Worm (Caenorhabditis elegans) whole organism, late embryonic: ENCODE data around the gene F42G8.8.
A peak's percentile ranks its signal among the peaks of the same experiment; 100 is the strongest.

ENCODE experiments used
- C08G9.2 ChIP-seq: sonication (generic microtip); optimal IDR thresholded peaks from 2 replicates; lab custom pipeline; 2016; ENCODE audit warnings: mild to moderate bottlenecking, missing genetic modification characterization, moderate library complexity, missing compliant biosample characterization
- F13H6.1 ChIP-seq: sonication (generic microtip); optimal IDR thresholded peaks from 2 replicates; lab custom pipeline; 2016; ENCODE audit warnings: missing genetic modification characterization, missing compliant biosample characterization
- K09A11.1 ChIP-seq: sonication (generic microtip); optimal IDR thresholded peaks from 2 replicates; lab custom pipeline; 2017; ENCODE audit warnings: antibody characterized with exemption, mild to moderate bottlenecking, missing genetic modification characterization, missing compliant biosample characterization; ENCODE audit not compliant: insufficient read depth
- ahr-1 ChIP-seq: sonication (generic microtip); optimal IDR thresholded peaks from 2 replicates; lab custom pipeline; 2016; ENCODE audit warnings: missing genetic modification characterization, missing compliant biosample characterization
- ama-1 ChIP-seq: fragments of 150-350 bp; optimal IDR thresholded peaks from 2 replicates; lab custom pipeline; 2014
- ceh-14 ChIP-seq: sonication (generic microtip); optimal IDR thresholded peaks from 2 replicates; lab custom pipeline; 2016; ENCODE audit warnings: missing genotype, missing genetic modification characterization, missing compliant biosample characterization
- ceh-19 ChIP-seq: fragments of 200-800 bp; sonication (Bioruptor generic); optimal IDR thresholded peaks from 2 replicates; lab custom pipeline; 2018; ENCODE audit warnings: mild to moderate bottlenecking, missing genetic modification characterization, missing compliant biosample characterization
- ceh-30 ChIP-seq: fragments of 150-350 bp; optimal IDR thresholded peaks from 2 replicates; lab custom pipeline; 2014; ENCODE audit warnings: missing biosample characterization, missing genetic modification characterization
- ceh-31 ChIP-seq: sonication (generic microtip); optimal IDR thresholded peaks from 2 replicates; lab custom pipeline; 2016; ENCODE audit warnings: missing genetic modification characterization, missing compliant biosample characterization
- ceh-48 ChIP-seq: sonication (generic microtip); optimal IDR thresholded peaks from 2 replicates; lab custom pipeline; 2016; ENCODE audit warnings: missing genetic modification characterization, inconsistent platforms, missing compliant biosample characterization
- ceh-6 ChIP-seq: fragments of 200-800 bp; sonication (Bioruptor generic); optimal IDR thresholded peaks from 2 replicates; lab custom pipeline; 2018; ENCODE audit warnings: mild to moderate bottlenecking, missing genetic modification characterization, missing compliant biosample characterization
- ceh-9 ChIP-seq: sonication (generic microtip); optimal IDR thresholded peaks from 2 replicates; lab custom pipeline; 2016; ENCODE audit warnings: mild to moderate bottlenecking, missing genetic modification characterization, inconsistent platforms, missing compliant biosample characterization
- che-1 ChIP-seq: sonication (generic microtip); optimal IDR thresholded peaks from 2 replicates; lab custom pipeline; 2016; ENCODE audit warnings: mild to moderate bottlenecking, missing genetic modification characterization, missing compliant biosample characterization
- elt-2 ChIP-seq: sonication (generic microtip); optimal IDR thresholded peaks from 2 replicates; lab custom pipeline; 2016; ENCODE audit warnings: missing genetic modification reagents, missing genetic modification characterization, missing compliant biosample characterization
- ets-4 ChIP-seq: sonication (generic microtip); optimal IDR thresholded peaks from 2 replicates; lab custom pipeline; 2016; ENCODE audit warnings: missing genetic modification characterization, missing compliant biosample characterization
- gmeb-2 ChIP-seq: sonication (generic microtip); optimal IDR thresholded peaks from 2 replicates; lab custom pipeline; 2016; ENCODE audit warnings: missing genetic modification characterization, inconsistent platforms, missing compliant biosample characterization
- hlh-30 ChIP-seq: sonication (generic microtip); optimal IDR thresholded peaks from 2 replicates; lab custom pipeline; 2017; ENCODE audit warnings: antibody characterized with exemption, missing genetic modification characterization, missing compliant biosample characterization; ENCODE audit not compliant: insufficient read depth
- hlh-6 ChIP-seq: sonication (generic microtip); optimal IDR thresholded peaks from 2 replicates; lab custom pipeline; 2016; ENCODE audit warnings: missing genotype, missing genetic modification characterization, missing compliant biosample characterization
- lim-6 ChIP-seq: sonication (generic microtip); optimal IDR thresholded peaks from 2 replicates; lab custom pipeline; 2016; ENCODE audit warnings: missing genetic modification characterization, missing compliant biosample characterization
- lin-11 ChIP-seq: fragments of 200-800 bp; sonication (Bioruptor generic); optimal IDR thresholded peaks from 2 replicates; lab custom pipeline; 2018; ENCODE audit warnings: mild to moderate bottlenecking, missing genetic modification characterization, missing compliant biosample characterization
- madf-2 ChIP-seq: sonication (generic microtip); optimal IDR thresholded peaks from 2 replicates; lab custom pipeline; 2017; ENCODE audit warnings: missing genetic modification characterization, missing compliant biosample characterization
- mec-3 ChIP-seq: sonication (generic microtip); optimal IDR thresholded peaks from 2 replicates; lab custom pipeline; 2016; ENCODE audit warnings: borderline replicate concordance, missing genetic modification characterization, missing compliant biosample characterization
- nfya-1 ChIP-seq: sonication (generic microtip); optimal IDR thresholded peaks from 2 replicates; lab custom pipeline; 2017; ENCODE audit warnings: missing genetic modification characterization, mild to moderate bottlenecking, missing compliant biosample characterization, antibody characterized with exemption, moderate library complexity
- nhr-11 ChIP-seq: fragments of 150-350 bp; optimal IDR thresholded peaks from 2 replicates; lab custom pipeline; 2014; ENCODE audit warnings: missing biosample characterization, missing genetic modification characterization
- npax-4 ChIP-seq: sonication (generic microtip); optimal IDR thresholded peaks from 2 replicates; lab custom pipeline; 2016; ENCODE audit warnings: missing genetic modification characterization, missing compliant biosample characterization
- odd-2 ChIP-seq: sonication (generic microtip); optimal IDR thresholded peaks from 2 replicates; lab custom pipeline; 2017; ENCODE audit warnings: antibody characterized with exemption, mild to moderate bottlenecking, missing genetic modification characterization, missing compliant biosample characterization
- pat-9 ChIP-seq: fragments of 200-800 bp; sonication (Bioruptor generic); optimal IDR thresholded peaks from 2 replicates; lab custom pipeline; 2018; ENCODE audit warnings: mild to moderate bottlenecking, missing genetic modification characterization, moderate library complexity, missing compliant biosample characterization
- pha-4 ChIP-seq: fragments of 150-350 bp; optimal IDR thresholded peaks from 2 replicates; lab custom pipeline; 2018; ENCODE audit warnings: missing biosample characterization, missing genetic modification reagents, missing genetic modification characterization
- ref-2 ChIP-seq: sonication (generic microtip); optimal IDR thresholded peaks from 2 replicates; lab custom pipeline; 2016; ENCODE audit warnings: missing genetic modification characterization, missing compliant biosample characterization
- rnt-1 ChIP-seq: sonication (generic microtip); optimal IDR thresholded peaks from 2 replicates; lab custom pipeline; 2016; ENCODE audit warnings: missing genetic modification characterization, missing compliant biosample characterization
- sdc-2 ChIP-seq: sonication (generic microtip); optimal IDR thresholded peaks from 2 replicates; lab custom pipeline; 2016; ENCODE audit warnings: missing genotype, missing genetic modification characterization, missing compliant biosample characterization
- sox-2 ChIP-seq: fragments of 200-800 bp; sonication (Bioruptor generic); IDR thresholded peaks from 2 replicates; pipeline ENCODE4 v1.3.6; 2022; ENCODE audit warnings: missing genetic modification reagents, missing genetic modification characterization, missing compliant biosample characterization
- syd-9 ChIP-seq: sonication (generic microtip); optimal IDR thresholded peaks from 2 replicates; lab custom pipeline; 2016; ENCODE audit warnings: mild to moderate bottlenecking, missing genetic modification characterization, moderate library complexity, missing compliant biosample characterization
- ttx-3 ChIP-seq: sonication (generic microtip); optimal IDR thresholded peaks from 2 replicates; lab custom pipeline; 2016; ENCODE audit warnings: missing genetic modification reagents, missing genetic modification characterization, missing compliant biosample characterization
- unc-3 ChIP-seq, 2 experiments: fragments of 200-800 bp in 1 of 2; sonication (Bioruptor generic) in 1 of 2; sonication (generic microtip) in 1 of 2; conservative IDR thresholded peaks in 1 of 2; optimal IDR thresholded peaks in 1 of 2; 2 replicates each; pipeline versions ENCODE4 v1.3.6 to Lab custom; 2016 to 2022; ENCODE audit warnings: missing compliant biosample characterization in 2 of 2, missing genetic modification characterization in 2 of 2, missing genetic modification reagents in 1 of 2
- unc-42 ChIP-seq: sonication (generic microtip); optimal IDR thresholded peaks from 2 replicates; lab custom pipeline; 2016; ENCODE audit warnings: missing genotype, missing genetic modification characterization, missing compliant biosample characterization
- unc-55 ChIP-seq: sonication (generic microtip); optimal IDR thresholded peaks from 2 replicates; lab custom pipeline; 2017; ENCODE audit warnings: missing biosample characterization, missing genetic modification reagents, missing genetic modification characterization
- unc-86 ChIP-seq: sonication (generic microtip); optimal IDR thresholded peaks from 2 replicates; lab custom pipeline; 2016; ENCODE audit warnings: missing genetic modification characterization, missing compliant biosample characterization

The F42G8.8 gene

DNA sequence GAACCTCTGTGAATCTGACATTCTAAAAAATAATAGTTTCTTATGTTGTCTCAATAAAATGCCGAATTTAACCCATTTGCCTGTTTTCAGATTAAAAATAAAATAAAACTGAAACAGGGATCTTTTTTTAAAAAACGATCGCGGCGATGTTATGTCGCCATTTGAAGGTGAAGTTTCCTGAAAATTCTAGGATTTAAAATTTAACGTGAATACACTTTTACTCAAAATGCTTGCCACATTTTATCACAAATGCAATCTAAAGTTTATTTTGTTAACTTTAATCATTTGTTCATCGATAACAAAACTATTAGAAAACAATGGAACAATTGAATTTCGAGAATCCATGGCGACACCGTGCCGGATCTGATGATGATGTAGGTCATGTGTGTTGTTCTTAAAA lies 19.3 kb upstream of the F42G8.8 start, which contains the start of gene Y42H9AR.2:
Y42H9AR.2 (plus strand) TSS at position 301 of the 400 bp plus-strand sequence.
- TF ChIP-seq ets-4 (tag; lab: Kevin White, UChicago) (no peak), K09A11.1 (tag; lab: Kevin White, UChicago) (no peak), nfya-1 (no peak), odd-2 (tag; lab: Kevin White, UChicago) (no peak), rnt-1 (no peak), npax-4 (no peak), mec-3 (tag; lab: Kevin White, UChicago) (no peak), madf-2 (tag; lab: Kevin White, UChicago) (no peak), ref-2 (tag; lab: Kevin White, UChicago) (no peak)

DNA sequence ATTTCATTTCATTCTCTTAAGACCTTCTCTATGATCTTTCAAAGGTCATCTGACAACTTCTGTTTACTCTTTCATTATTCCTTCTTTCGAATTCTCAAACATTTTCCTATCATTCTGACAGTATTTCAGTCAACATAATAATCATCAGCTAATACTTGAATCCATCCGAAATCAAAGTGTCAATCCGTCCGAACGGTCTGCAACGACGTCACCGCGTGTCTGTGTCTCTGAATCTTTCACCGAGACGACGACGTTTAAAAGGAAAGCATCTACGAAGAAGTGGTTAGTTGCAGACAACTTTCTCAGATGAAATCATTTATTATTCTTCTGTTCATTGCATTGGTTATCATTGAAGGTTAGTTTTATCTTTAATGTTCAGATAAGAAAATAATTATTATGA lies 16.7 kb upstream of the F42G8.8 start, which contains the start of gene Y42H9AR.5:
Y42H9AR.5 (plus strand) TSS at position 301 of the 400 bp plus-strand sequence.
- peak; percentile 82 for TF ChIP-seq elt-2 (tag; lab: Kevin White, UChicago)
- no peak for TF ChIP-seq hlh-30

DNA sequence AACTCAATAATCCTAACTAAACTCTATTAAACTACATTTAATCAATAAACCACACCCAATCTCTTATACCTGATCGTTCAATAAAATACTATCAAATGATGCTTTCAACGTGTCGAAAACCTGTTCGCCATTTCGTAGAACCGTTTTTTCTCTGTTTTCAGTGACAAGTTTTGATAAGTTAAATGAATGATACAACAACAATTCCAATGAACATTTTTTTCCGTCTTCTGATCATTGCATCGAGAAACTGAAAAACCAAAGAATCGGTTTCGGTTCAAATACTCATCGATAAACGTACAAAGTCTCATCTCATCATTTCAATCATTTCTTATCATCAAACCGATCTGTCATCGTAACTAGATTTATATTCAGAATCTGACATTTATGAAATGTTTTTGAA lies 15.7 kb upstream of the F42G8.8 start:
- TF ChIP-seq unc-55 (GFP tag; lab: Kevin White, UChicago) (peak; percentile 28), rnt-1 (no peak)

DNA sequence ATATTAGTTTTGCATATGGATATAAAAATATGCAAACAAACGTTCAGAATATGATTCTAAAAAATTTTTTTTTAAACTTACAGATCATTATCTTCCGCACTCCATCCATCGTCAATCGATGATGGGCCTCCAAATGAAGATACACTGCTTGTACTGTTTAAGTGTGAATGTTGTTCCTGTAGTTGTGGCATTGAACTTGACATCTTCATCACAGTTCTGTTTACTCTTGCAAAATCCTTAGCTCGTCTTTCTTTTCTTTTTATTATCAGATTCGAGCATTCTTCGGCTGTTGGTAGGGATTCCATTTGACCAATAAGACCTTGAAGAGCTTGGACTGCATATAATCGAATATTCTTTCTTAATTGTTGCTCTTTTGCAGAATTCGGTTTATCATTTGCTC lies 13.8 kb upstream of the F42G8.8 start:
- TF ChIP-seq unc-3 (GFP tag; conservative IDR thresholded peaks at IDR 0.05; lab: Robert Waterston, UW) (no peak), unc-3 (tag; optimal IDR thresholded peaks at IDR 0.05; lab: Kevin White, UChicago) (no peak), ama-1 (no peak), ceh-6 (no peak), che-1 (no peak), unc-42 (no peak), pha-4 (no peak), hlh-6 (tag; lab: Kevin White, UChicago) (no peak), ahr-1 (tag; lab: Kevin White, UChicago) (no peak), nhr-11 (tag; lab: Kevin White, UChicago) (no peak), nfya-1 (no peak), ceh-31 (tag; lab: Kevin White, UChicago) (no peak)

DNA sequence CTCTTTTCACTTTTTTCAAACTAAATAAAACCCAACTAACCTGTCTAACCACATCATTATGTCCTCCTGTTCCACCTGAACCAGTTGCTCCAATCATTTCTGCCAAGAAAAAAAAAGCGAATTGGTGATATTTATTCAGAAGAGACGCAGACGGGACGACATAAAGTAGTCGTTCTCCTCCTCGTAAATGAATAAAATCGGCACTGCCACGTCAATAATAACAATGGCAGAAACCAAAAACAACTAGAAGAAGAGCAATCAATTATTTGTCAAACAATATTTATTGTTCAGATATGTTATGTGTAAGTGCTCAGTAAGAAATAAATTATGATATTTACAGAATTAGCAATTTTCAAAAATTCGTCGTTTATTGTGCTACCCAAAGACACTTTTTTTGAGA lies 11.4 kb upstream of the F42G8.8 start, which contains the start of gene rabs-5:
rabs-5 (minus strand) TSS at position 101 of the 400 bp plus-strand sequence.
- no peak for TF ChIP-seq ceh-9 (tag; lab: Kevin White, UChicago)
- no peak for TF ChIP-seq elt-2 (tag; lab: Kevin White, UChicago)
- TF ChIP-seq lin-11: no peak
- no peak for TF ChIP-seq ttx-3 (tag; lab: Kevin White, UChicago)
- no peak for TF ChIP-seq pat-9 (tag; lab: Kevin White, UChicago)
- TF ChIP-seq, all 69 proteins: peak for 0

DNA sequence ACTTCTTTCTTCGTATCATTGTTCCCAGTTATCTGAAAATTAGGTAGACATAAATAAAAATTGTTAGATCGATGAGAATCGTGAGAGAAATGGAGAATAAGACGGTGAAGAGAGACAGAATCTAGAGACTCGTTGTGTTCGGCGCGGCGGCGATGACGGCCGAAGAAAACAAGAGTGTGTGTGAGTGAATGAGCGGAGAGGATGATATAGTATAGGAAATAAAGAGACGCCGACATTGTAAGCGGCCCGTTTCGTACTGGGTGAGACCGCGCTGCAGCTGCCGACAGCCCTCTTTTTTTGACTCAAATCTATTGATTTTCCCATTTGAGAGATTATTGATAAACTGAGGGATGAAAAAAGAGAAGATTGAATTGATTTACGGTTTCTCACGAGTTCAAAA lies 6.7 kb upstream of the F42G8.8 start, which contains the start of gene Y42H9AR.4:
Y42H9AR.4 (minus strand) TSS at position 32 of the 400 bp plus-strand sequence.
- TF ChIP-seq npax-4: no peak
- TF ChIP-seq sdc-2 (tag; lab: Kevin White, UChicago): no peak
- no peak for TF ChIP-seq ets-4 (tag; lab: Kevin White, UChicago)
- no peak for TF ChIP-seq C08G9.2 (tag; lab: Kevin White, UChicago)
- TF ChIP-seq ceh-19: peak; percentile 14
- TF ChIP-seq syd-9: no peak
- no peak for TF ChIP-seq unc-86
- no peak for TF ChIP-seq ceh-6
- TF ChIP-seq nfya-1: peak; percentile 9
- TF ChIP-seq F13H6.1: no peak
- TF ChIP-seq pha-4: no peak
- no peak for TF ChIP-seq che-1
- TF ChIP-seq ceh-30 (tag; lab: Kevin White, UChicago): no peak
- TF ChIP-seq mec-3 (tag; lab: Kevin White, UChicago): no peak
- no peak for TF ChIP-seq ceh-9 (tag; lab: Kevin White, UChicago)
- no peak for TF ChIP-seq sox-2
- TF ChIP-seq ama-1: no peak
- peak; percentile 18 for TF ChIP-seq ceh-31 (tag; lab: Kevin White, UChicago)
- TF ChIP-seq lim-6 (tag; lab: Kevin White, UChicago): no peak
- TF ChIP-seq lin-11: no peak
- TF ChIP-seq ceh-48 (tag; lab: Kevin White, UChicago): peak; percentile 25
- TF ChIP-seq ceh-14 (tag; lab: Kevin White, UChicago): peak; percentile 11
- TF ChIP-seq gmeb-2 (tag; lab: Kevin White, UChicago): no peak
